Fruit fly (Drosophila melanogaster): ENCODE results near the gene mRpS31.

The mRpS31 gene

dm6 chr3L:15977565-15977964, 27.4 kb upstream of the mRpS31 start (continued):
- TF ChIP-seq salr (GFP tag; optimal IDR thresholded peaks at IDR 0.05): no peak
- TF ChIP-seq svp (GFP tag): peak; percentile 81
- no peak for TF ChIP-seq fkh (GFP tag; optimal IDR thresholded peaks at IDR 0.05)
- no peak for TF ChIP-seq CG8319 (GFP tag; optimal IDR thresholded peaks at IDR 0.05)
- no peak for TF ChIP-seq CG7368 (GFP tag; optimal IDR thresholded peaks at IDR 0.05)
- TF ChIP-seq Ets21C (GFP tag; optimal IDR thresholded peaks at IDR 0.05): peak; percentile 16
- peak; percentile 53; the same call in 1 of the 2 replicates for TF ChIP-seq CG15336 (GFP tag; IDR thresholded peaks at IDR 0.05)
- TF ChIP-seq CG3032 (tag; optimal IDR thresholded peaks at IDR 0.05): no peak
- TF ChIP-seq lz (GFP tag; optimal IDR thresholded peaks at IDR 0.05): peak; percentile 41
- TF ChIP-seq topi (GFP tag; optimal IDR thresholded peaks at IDR 0.05): peak; percentile 77
- peak; percentile 24 for TF ChIP-seq Lpt (GFP tag; optimal IDR thresholded peaks at IDR 0.05)
- peak; percentile 18 for TF ChIP-seq CG11902 (GFP tag; optimal IDR thresholded peaks at IDR 0.05)
- no peak for TF ChIP-seq dsx (GFP tag; optimal IDR thresholded peaks at IDR 0.05; ENCODE audit: poor library complexity, severe bottlenecking)

DNA sequence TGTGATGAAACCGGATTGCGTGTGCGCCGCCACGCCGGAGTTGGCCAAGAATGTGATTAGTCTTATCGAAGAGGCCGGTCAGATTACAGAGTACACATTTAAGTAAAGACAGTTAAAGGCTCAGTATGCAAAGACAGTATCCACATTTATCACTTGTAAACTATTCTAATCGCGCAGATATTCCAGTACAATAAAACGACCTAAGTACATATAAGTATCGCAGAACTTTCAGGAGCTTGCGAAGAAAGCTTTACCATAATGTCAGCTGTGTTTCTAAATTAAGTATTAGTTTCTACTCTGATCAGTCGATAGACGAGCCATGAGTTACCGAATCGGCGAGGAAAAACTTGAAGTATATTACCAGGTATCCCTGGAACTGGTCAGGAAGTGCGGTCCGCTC, 26.8 kb upstream of the mRpS31 start, which contains the start of gene CG17028:
Gene CG17028, plus strand, starts transcription at position 301 of the 400 bp plus-strand sequence.
- TF ChIP-seq dsx (GFP tag; optimal IDR thresholded peaks at IDR 0.05; ENCODE audit: poor library complexity, severe bottlenecking) (no peak), CG6792 (GFP tag; optimal IDR thresholded peaks at IDR 0.05) (no peak), CG15336 (GFP tag; IDR thresholded peaks at IDR 0.05) (no peak), CG6854 (GFP tag; optimal IDR thresholded peaks at IDR 0.05) (no peak), CG8119 (GFP tag; IDR thresholded peaks at IDR 0.05) (no peak), fd85E (GFP tag; optimal IDR thresholded peaks at IDR 0.05) (no peak), CG34406 (GFP tag; optimal IDR thresholded peaks at IDR 0.05) (no peak), salr (GFP tag; optimal IDR thresholded peaks at IDR 0.05) (no peak), Eip93F (GFP tag; optimal IDR thresholded peaks at IDR 0.05) (no peak), CG3032 (tag; optimal IDR thresholded peaks at IDR 0.05) (no peak), achi (GFP tag; optimal IDR thresholded peaks at IDR 0.05) (no peak), Hr39 (GFP tag; optimal IDR thresholded peaks at IDR 0.05) (no peak)

DNA sequence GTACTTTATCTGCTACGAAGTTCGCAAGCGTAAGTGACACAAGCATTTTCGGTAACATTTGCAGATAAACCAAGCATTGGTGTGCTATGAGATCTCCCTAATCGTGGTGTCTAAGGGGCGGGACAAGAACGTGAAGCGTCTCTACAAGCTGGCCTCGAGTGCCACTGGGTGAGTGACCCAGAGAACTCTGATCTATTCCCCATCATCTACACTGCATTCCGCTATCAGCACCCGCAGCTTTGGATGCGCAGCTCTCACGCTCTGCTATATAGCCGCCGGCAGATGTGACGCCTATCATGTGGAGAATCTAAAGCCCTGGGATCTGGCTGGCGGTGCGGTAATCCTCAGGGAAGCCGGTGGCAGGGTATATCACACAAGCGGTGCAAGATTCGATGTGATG, 25.8 kb upstream of the mRpS31 start:
- peak; percentile 21 for TF ChIP-seq vri (GFP tag; optimal IDR thresholded peaks at IDR 0.05)
- TF ChIP-seq svp (GFP tag): peak; percentile 99
- TF ChIP-seq CG6163 (GFP tag; IDR thresholded peaks at IDR 0.05): no peak

dm6 chr3L:15979912-15980311, 25.1 kb upstream of the mRpS31 start, which contains the start of gene CG17027:
Gene CG17027, plus strand, starts transcription at chr3L:15980100.
- peak; percentile 51 for TF ChIP-seq fkh (GFP tag; optimal IDR thresholded peaks at IDR 0.05)
- TF ChIP-seq pdm3 (GFP tag; optimal IDR thresholded peaks at IDR 0.05): no peak

DNA sequence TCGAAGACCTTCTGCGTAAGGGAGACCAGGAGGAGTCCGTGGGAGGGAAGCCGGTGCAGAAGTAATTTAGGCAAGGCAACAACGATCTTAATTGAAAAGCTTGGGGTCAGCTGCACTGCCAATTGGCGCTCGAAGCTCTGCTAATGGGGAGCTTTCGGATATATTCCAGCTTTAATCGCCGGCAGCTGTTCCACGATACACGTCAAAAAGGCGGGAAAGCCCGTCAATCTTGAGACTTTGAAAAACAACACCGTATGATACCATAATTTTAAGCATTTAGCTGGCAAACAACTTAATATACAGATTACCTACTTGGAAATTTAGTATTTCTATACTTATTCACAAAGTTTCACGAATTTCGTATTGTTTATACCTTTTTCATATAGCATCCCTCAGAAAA, 23.6 kb upstream of the mRpS31 start:
- TF ChIP-seq spab (GFP tag; optimal IDR thresholded peaks at IDR 0.05) (no peak), vri (GFP tag; optimal IDR thresholded peaks at IDR 0.05) (peak; percentile 9)

DNA sequence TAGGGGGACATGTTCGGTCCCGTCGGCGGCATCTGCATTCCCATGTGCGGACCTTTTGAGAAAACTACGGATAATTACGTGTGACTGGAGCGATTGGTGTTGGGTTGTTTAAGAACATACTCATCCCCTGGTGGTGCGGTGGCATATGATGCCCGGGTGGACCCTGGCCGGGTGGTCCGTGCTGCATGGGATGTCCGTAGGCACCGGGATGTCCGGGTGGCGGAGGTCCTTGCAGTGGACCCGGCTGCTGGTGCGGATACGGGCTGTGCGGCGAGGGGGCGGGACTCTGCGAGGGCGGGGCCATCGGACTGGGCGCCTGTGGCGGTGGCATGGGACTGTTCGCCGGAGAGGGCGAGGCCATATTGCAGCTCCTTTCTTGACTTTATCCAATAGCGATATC, 22.8 kb upstream of the mRpS31 start:
- no peak for TF ChIP-seq CG4318 (GFP tag; optimal IDR thresholded peaks at IDR 0.05)
- no peak for TF ChIP-seq CG6808 (GFP tag; optimal IDR thresholded peaks at IDR 0.05)
- TF ChIP-seq Eip75B (GFP tag; optimal IDR thresholded peaks at IDR 0.05): no peak
- no peak for TF ChIP-seq eg (GFP tag; IDR thresholded peaks at IDR 0.05)
- TF ChIP-seq dac (GFP tag; optimal IDR thresholded peaks at IDR 0.05): no peak
- no peak for TF ChIP-seq CG11762 (GFP tag; optimal IDR thresholded peaks at IDR 0.05; ENCODE audit: insufficient read depth)
- TF ChIP-seq Hr39 (GFP tag; optimal IDR thresholded peaks at IDR 0.05): no peak
- TF ChIP-seq CG6276 (GFP tag; optimal IDR thresholded peaks at IDR 0.05): no peak
- TF ChIP-seq Hr4 (GFP tag; optimal IDR thresholded peaks at IDR 0.05): no peak
- TF ChIP-seq CG3919 (GFP tag; optimal IDR thresholded peaks at IDR 0.05): no peak
- TF ChIP-seq CG8632 (GFP tag; optimal IDR thresholded peaks at IDR 0.05): no peak
- TF ChIP-seq Ets96B (tag; optimal IDR thresholded peaks at IDR 0.05): no peak
- TF ChIP-seq CG6792 (GFP tag; optimal IDR thresholded peaks at IDR 0.05): no peak
- TF ChIP-seq achi (GFP tag; optimal IDR thresholded peaks at IDR 0.05): no peak
- no peak for TF ChIP-seq fkh (GFP tag; optimal IDR thresholded peaks at IDR 0.05)
- TF ChIP-seq Ets21C (GFP tag; optimal IDR thresholded peaks at IDR 0.05): no peak
- TF ChIP-seq pdm3 (GFP tag; optimal IDR thresholded peaks at IDR 0.05): no peak
- TF ChIP-seq CG10631 (GFP tag; optimal IDR thresholded peaks at IDR 0.05): no peak
- no peak for TF ChIP-seq spab (GFP tag; optimal IDR thresholded peaks at IDR 0.05)
- no peak for TF ChIP-seq CG32006 (GFP tag; optimal IDR thresholded peaks at IDR 0.05)

Data from whole organism, prepupa.